Fruit fly (Drosophila melanogaster): ENCODE results near the gene ddbt.

DNA sequence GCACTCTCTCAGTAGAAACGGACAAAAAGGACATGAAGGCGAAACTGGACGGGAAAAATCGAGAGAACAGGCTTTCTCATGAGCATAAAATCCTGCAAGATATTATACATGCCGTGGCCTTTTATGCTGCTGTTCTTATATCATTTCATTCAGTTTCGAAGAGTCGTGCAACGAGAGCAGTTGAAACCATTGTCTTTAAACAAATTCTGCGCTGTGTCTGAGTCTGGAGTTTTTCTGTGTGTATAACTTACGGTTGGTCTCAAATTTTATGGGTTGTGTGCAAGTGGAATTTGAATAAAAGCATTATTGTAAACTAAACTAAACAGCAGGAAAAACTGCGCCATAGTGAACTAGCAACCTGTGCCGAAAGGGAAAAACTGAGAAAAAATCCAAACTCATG, 49.3 kb upstream of the ddbt start:
- TF ChIP-seq CG8478 (optimal IDR thresholded peaks at IDR 0.05), result no peak
- TF ChIP-seq pan (optimal IDR thresholded peaks at IDR 0.05), result no peak

Data from whole organism.